Worm (Caenorhabditis elegans): ENCODE results near the gene set-27.
"Not testable (repeated sequence)": the region's sequence is repeated elsewhere in the genome, so short reads cannot be mapped to it uniquely, and the experiment has no call there.

Gene set-27

DNA sequence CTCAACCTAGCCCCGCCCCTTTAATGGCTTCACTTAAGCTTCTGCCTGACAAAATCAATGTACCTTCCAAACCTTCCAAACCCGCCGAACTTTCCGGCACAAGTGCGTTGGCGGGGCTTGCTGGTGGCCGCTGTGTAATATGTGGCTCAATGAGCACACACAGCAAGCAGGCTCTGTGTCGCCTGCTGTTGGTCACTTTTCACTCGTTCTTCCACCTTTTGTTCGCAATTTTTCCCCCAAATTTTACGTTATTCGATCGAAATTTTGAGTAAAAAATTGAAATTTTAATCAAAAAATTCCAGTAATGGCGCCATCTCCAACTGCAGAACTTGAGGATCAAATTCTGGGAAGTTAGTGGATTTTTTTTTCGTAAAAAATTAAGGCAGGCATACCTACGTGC lies at the start of gene set-27:
set-27 (plus strand) TSS at position 301 of the 400 bp plus-strand sequence.
- no peak for TF ChIP-seq unc-62 (GFP tag; optimal IDR thresholded peaks at IDR 0.05)

DNA sequence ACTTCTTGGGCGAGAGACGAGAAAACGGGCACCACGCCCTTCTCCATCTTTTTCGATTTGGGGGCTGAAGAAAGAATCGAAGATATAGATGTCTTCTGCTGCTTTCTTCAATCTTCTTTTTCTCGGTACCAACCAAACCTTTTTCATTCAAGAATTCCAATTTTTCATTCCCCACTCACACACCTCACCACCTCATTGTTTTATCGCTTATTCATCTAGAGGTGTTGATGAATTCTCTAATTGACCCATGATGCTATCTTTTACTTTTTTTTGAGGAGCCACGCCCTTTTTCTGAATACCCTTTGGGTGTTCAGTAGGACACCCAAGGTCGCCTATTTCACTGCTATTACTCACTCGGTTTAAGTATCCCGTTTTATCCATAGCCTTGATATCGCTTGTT lies 49.2 kb upstream of the set-27 start:
- no peak for TF ChIP-seq unc-62 (GFP tag; optimal IDR thresholded peaks at IDR 0.05)

DNA sequence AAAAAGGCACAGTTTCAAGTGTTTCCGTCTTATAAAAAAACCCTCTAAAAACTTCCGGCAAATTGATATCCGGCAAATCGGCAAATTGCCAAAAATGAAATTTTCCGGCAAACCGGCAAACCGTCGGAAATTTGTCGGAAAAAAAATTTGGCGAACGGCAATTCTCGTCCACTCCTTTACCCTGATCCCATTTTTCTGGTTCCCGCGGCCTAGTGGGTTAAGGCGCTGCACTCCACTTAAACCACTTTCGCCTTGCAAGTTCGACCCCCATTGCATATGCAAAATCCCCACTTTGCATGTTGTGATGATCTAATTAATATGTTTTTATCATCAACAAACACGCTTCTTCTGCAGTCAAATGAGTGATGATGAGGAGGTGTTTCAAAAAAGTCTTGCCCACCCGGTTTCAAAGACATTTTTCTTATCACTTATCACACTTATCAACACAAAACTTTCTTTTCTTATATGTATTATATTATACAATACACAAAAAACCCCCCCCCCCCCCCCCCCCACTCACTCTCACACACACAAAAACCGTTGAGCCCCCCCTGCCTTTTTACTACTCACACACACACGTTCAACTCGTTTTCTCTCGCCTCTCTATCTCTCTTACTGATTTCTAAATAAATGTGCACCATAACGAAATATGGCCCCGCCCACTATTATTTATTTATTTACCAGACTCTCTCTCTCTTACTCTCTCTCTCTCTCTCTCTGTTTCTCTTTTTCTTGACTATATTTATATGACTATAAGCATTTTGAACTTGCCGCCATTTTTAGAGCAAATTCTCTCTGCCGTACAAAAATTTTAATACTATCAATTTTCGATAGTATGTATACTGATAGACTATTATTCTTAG lies 47.8 kb upstream of the set-27 start:
- TF ChIP-seq unc-62 (GFP tag; optimal IDR thresholded peaks at IDR 0.05): no peak

DNA sequence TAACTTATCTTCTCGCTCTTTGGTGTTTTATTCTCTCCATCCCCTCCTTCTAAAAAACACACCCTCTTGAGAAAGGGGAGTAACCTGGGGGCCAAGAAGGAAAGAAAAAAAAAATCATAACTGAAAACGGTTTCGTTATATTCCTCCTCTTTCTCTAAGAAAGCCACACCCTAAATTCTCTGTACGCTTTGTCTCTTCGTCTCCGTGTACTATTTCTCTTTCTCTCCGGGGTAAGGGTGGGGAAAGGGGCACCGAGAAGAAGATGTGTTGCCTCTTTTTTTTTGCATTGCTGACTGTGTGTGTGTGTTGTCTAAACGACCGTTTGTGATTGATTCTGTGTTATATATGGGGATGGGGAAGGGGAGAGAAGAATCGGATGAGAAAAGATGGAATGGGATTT lies 44.6 kb upstream of the set-27 start:
- no peak for TF ChIP-seq unc-62 (GFP tag; optimal IDR thresholded peaks at IDR 0.05)

DNA sequence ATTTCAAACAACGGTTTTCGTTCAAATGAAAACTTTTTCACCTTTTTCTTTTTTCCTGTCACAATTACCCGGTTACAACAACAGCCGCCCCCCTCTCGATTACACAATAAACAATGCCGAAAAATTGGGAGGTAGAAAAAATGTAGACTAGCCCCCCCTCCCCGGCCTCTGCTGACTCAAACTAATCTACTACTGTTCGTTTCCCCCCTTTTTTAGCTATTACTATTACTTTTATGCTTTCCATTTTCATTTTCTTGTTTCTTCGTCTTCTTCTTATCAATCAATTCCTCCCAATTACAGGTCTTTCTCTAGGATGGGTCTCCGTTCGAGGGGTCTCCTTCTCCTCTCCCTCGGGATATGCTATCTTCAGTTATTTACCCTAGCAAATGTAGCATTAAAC lies 43.0 kb upstream of the set-27 start, which contains the start of gene let-805:
let-805 (plus strand) TSS at position 301 of the 400 bp plus-strand sequence.
- no peak for TF ChIP-seq unc-62 (GFP tag; optimal IDR thresholded peaks at IDR 0.05)

DNA sequence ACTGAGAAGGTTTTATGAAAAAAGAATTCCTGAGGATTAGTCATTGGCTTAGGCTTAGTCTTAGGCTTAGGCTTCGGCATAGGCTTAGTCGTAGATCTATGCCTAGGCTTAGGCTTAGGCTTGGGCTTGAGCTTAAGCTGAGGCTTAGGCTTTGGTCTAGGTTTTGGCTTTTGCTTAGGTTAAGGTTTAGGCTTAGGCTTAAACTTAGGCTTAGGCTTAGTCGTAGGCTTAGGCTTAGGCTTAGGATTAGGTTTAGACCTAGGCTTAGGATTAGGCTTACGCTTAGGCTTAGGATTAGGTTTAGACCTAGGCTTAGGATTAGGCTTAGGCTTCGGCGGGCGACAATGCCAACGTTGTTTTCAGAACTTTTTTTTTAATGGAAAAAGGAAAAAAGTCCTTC lies 25.3 kb upstream of the set-27 start:
- TF ChIP-seq unc-62 (GFP tag; optimal IDR thresholded peaks at IDR 0.05): no peak

DNA sequence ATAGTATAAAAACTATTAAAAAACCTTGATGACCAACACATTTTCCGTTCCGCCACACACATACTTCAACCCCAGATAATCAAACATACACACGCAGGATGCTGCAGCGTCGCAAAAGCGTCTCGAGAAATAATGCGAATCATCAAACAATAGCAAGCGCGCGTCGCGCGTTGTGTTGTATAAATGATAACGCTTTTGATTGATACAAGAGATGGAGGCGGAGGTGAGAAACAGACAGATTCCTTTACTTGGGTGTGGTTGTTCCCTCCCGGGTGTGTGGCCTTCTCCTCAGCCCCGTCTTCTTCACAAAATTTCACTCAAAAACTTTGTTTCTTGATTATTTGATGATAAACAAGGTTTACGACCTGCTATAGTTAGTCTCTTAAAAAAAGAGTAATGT lies 24.6 kb upstream of the set-27 start:
- TF ChIP-seq unc-62 (GFP tag; optimal IDR thresholded peaks at IDR 0.05): no peak

DNA sequence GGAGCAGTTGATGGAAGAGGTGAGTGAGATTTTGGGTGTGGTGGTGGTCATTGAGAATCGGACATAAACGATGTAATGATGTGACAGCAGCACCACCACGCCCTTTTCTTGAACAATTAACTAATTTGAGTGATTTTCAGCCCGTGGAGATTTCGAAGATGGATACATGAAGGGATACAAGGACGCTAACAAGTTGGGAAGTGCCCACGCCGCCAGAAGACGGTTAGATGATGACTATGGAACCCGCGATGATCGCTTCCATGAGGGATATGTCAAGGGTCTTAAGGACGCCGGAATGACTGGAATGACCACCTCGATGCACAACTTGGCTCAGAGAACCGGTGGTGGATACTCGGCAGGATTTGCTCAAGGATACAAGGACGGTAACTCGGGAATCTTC lies 22.7 kb upstream of the set-27 start:
- no peak for TF ChIP-seq unc-62 (GFP tag; optimal IDR thresholded peaks at IDR 0.05)

DNA sequence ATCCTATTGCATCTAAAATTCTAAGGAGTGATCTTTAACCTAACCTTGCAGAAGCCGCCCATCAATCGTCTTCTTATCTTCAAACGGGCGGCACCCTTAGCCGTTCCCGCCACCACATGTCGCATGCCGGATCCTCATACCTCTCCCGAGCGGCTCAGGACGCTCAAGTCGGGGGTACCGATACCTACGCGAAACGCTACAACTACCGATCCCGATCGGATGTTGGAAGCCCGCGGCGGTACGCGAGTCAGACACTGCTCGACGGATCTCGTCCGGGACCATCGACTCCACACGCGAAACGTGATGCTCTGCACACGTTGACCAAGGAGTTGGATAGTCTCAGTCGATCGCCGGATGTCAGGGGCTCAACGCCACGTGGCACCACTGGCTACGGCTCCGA lies 21.4 kb upstream of the set-27 start:
- no peak for TF ChIP-seq unc-62 (GFP tag; optimal IDR thresholded peaks at IDR 0.05)

DNA sequence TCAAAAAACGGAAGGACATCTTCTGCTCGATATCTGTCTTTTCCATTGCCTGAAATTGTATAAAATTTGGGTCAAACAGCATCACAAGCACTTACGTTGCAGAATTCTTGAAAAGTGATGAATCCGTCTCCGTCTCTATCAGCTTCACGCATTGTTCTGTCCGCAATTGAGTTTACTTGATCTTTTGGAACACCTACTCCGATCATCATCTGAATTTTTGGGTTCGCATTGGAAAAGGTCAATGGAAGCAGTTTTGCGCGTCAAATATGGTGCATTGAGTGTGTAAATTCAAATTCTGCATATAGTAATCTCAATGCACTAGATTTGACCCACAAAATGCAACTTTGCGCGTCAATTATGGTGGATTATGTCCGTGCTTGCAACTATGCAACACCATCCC lies 19.2 kb upstream of the set-27 start:
- no peak for TF ChIP-seq unc-62 (GFP tag; optimal IDR thresholded peaks at IDR 0.05)

DNA sequence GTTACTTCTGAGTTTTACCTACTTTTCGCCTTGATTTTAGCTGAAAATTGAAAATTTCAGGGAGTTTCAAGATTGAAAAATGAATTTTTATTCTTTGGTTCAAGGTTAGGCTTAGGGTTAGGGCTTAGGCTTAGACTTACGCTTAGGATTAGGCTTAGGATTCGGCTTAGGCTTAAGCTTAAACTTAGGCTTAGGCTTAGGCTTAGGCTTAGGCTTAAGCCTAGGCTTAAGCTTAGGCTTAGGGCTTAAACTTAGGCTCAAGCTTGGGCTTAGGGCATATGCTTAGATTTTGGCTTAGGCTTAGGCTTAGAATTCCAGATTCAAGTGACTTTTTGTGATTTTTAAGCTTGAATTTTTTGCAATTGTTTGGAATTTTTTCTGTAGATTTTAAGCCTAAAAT lies 17.3 kb upstream of the set-27 start:
- TF ChIP-seq unc-62 (GFP tag; optimal IDR thresholded peaks at IDR 0.05): no peak

DNA sequence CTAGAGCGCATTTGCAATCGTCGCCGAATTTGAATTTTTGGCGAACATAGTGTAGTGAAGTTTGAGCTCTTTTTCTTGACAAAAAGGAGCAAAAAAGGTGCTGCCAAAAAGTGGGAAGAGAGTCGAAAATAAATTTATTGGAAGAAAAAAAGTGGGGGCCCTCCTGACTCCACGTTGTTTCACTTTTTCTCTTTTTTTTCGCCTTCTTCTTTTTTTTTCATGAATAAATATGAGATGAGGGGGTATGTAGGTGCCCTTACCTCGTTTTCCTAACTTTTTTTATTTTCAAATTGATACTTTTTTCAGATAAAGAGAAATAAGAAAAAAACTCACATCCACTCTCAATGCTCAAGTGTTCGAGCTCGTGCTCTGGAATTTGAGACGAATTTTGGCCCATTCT lies 14.7 kb upstream of the set-27 start, which contains the start of the genes Y71H2AL.2, Y71H2AL.4 and pbo-1:
Y71H2AL.2 (plus strand) TSS at position 301 of the 400 bp plus-strand sequence.
Y71H2AL.4 (plus strand) TSS at position 345 of the 400 bp plus-strand sequence.
pbo-1 (minus strand) TSS at position 400 of the 400 bp plus-strand sequence.
- TF ChIP-seq unc-62 (GFP tag; optimal IDR thresholded peaks at IDR 0.05): no peak

DNA sequence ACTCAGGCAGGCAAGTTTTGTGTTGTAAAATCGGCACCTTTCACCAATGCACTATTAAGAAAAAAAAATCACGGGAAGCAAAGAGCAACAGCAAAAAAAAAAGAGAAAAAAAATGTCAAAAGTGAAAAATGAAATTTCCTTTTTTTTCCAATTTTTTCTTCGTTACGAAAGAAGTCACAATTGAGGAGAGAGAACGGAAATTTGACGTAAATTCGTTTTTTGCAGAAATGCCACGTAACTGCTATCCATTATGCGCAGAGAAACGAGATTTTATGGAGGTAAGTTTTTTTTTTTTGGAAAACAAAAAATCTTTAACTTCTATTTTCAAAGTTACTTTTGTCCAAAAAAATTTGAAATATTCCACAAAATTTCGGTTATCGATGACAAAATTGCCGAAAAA lies 14.1 kb upstream of the set-27 start:
- TF ChIP-seq unc-62 (GFP tag; optimal IDR thresholded peaks at IDR 0.05): no peak

DNA sequence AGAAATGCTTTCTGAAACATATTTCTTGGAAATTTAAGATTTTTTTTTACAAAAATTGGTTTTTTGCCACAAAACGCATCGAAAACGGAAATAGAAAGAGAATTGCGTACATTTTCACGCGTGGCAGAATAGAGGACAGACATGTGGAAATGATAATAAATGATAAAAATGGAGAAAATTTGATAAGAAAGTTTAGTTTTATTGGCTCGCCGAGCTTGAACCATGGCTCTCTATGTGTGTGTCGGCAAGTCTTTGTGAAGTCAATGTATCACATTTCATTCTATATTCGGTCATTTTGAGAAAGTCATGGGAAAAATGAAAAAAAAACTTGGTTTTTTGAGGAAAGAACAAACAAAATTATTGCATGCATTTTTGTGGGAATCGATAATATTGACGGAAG lies 13.3 kb upstream of the set-27 start:
- no peak for TF ChIP-seq unc-62 (GFP tag; optimal IDR thresholded peaks at IDR 0.05)

DNA sequence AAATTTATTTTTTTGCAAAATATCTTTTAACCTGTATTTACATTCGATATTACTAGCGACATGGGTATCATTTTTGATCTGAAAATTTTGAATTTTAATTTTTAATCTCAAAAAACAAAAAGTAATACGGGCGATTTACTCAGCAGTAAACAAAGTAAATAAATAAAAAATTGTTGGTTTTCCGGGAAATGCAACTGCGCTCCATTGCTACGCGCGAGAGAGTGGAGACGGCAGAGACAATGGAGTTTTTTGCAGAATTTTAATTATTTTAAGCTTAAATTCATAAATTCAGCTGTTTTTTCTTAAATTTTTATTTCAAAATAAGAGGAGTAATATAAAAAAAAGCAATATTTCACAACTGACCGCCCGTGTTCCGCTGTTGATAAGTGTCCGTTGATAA lies 2.0 kb upstream of the set-27 start, which contains the start of gene slc-30A9:
slc-30A9 (minus strand) TSS at position 78 of the 400 bp plus-strand sequence.
- no peak for TF ChIP-seq unc-62 (GFP tag; optimal IDR thresholded peaks at IDR 0.05)

DNA sequence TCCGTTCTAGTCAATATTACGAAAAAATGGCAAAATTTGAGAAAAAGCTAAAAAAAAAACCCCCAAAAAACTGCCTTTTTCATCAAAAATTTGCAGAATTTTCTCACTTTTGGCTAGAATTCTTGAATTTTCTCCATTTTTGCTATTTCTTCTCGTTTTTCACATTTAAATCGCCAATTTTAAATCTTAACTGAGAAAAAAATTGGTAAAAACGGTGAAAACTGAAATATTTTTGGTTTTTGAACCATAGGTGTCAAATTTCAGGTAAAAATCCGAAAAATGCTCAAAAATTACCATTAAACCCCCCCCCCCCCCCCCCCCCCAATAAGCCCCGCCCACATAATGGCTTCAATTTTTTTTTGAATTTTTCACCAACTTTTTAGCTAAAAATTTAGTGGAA lies 1.4 kb upstream of the set-27 start, which contains the start of gene cox-6B:
cox-6B (plus strand) TSS at position 301 of the 400 bp plus-strand sequence.
- TF ChIP-seq unc-62 (GFP tag; optimal IDR thresholded peaks at IDR 0.05): not testable (repeated sequence)

DNA sequence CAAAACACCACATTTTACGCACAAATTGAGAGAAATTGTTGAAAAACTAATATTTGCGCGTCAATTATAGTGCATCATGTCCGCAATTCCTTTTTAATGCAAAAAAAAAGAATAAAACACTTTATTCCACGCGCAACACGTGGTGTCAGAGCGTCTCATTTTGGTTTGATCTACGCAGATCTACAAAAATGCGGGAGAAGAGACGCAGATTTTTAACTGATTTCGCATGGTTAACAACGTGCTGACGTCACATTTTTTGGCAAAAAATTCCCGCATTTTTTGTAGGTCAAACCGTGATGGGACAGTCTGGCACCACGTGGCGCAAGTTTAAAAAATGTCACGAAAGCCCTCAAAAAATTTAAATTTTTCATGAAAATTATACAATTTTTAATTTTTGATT lies 9.5 kb downstream of the set-27 start:
- no peak for TF ChIP-seq unc-62 (GFP tag; optimal IDR thresholded peaks at IDR 0.05)

Measured in whole organism, dauer.